Fruit fly (Drosophila melanogaster): Measurements from ENCODE around the gene CG1236.

CG1236 gene

dm6 chr3R:5778731-5779593 is 42.4 kb downstream of the CG1236 start, which contains the start of gene jagn (continued):
- TF ChIP-seq CG7928 (GFP tag; optimal IDR thresholded peaks at IDR 0.05) (peak; percentile 6), CG17802 (tag; optimal IDR thresholded peaks at IDR 0.05) (peak; percentile 36), Nf-YB (GFP tag; optimal IDR thresholded peaks at IDR 0.05) (peak; percentile 41), mam (GFP tag; optimal IDR thresholded peaks at IDR 0.05) (peak; percentile 79), CG2712 (tag; optimal IDR thresholded peaks at IDR 0.05) (peak; percentile 54), Adf1 (GFP tag; IDR thresholded peaks at IDR 0.05) (peak; percentile 39), ase (GFP tag; IDR thresholded peaks at IDR 0.05) (no peak), CG4360 (GFP tag; IDR thresholded peaks at IDR 0.05) (no peak), CG10565 (GFP tag; optimal IDR thresholded peaks at IDR 0.05) (no peak), run (tag; optimal IDR thresholded peaks at IDR 0.05) (no peak), CG18476 (GFP tag; optimal IDR thresholded peaks at IDR 0.05) (peak; percentile 23), Meics (GFP tag; optimal IDR thresholded peaks at IDR 0.05) (peak; percentile 52), Dek (tag; optimal IDR thresholded peaks at IDR 0.05) (peak; percentile 60), HLH54F (GFP tag; optimal IDR thresholded peaks at IDR 0.05) (peak; percentile 80), ap (GFP tag; IDR thresholded peaks at IDR 0.05) (no peak), Fer1 (GFP tag; optimal IDR thresholded peaks at IDR 0.05) (peak; percentile 39), pan (optimal IDR thresholded peaks at IDR 0.05) (no peak), pan (GFP tag; optimal IDR thresholded peaks at IDR 0.05 in 1 of 2, IDR thresholded peaks at IDR 0.05 in 1 of 2) (peak in 1 of 2 experiments; percentile 63), kay (GFP tag; optimal IDR thresholded peaks at IDR 0.05) (no peak), CG15479 (GFP tag; optimal IDR thresholded peaks at IDR 0.05) (peak; percentile 80), CG31224 (GFP tag; IDR thresholded peaks at IDR 0.05) (no peak), ci (GFP tag; IDR thresholded peaks at IDR 0.05) (peak; percentile 82), CG12391 (tag; optimal IDR thresholded peaks at IDR 0.05) (peak; percentile 68), Gug (GFP tag; IDR thresholded peaks at IDR 0.05) (peak; percentile 93), wdn (GFP tag; IDR thresholded peaks at IDR 0.05) (no peak), CG4707 (GFP tag; optimal IDR thresholded peaks at IDR 0.05) (no peak), slou (GFP tag; optimal IDR thresholded peaks at IDR 0.05) (no peak), nom (GFP tag; optimal IDR thresholded peaks at IDR 0.05) (no peak), CG3281 (GFP tag; optimal IDR thresholded peaks at IDR 0.05) (peak; percentile 35), CG6854 (GFP tag; optimal IDR thresholded peaks at IDR 0.05) (peak; percentile 0), Dip3 (GFP tag; optimal IDR thresholded peaks at IDR 0.05) (peak; percentile 75), Ssrp (tag; optimal IDR thresholded peaks at IDR 0.05) (peak; percentile 13), D19A (tag; optimal IDR thresholded peaks at IDR 0.05) (peak; percentile 11), gcm2 (GFP tag; optimal IDR thresholded peaks at IDR 0.05) (peak; percentile 4), CG10543 (GFP tag; optimal IDR thresholded peaks at IDR 0.05) (no peak), CG3847 (GFP tag; IDR thresholded peaks at IDR 0.05) (peak; percentile 83), Hr51 (GFP tag; optimal IDR thresholded peaks at IDR 0.05) (peak; percentile 35 to 69), Bteb2 (GFP tag; optimal IDR thresholded peaks at IDR 0.05) (peak; percentile 19), Antp (GFP tag; optimal IDR thresholded peaks at IDR 0.05) (peak; percentile 66), CG7271 (tag; optimal IDR thresholded peaks at IDR 0.05) (peak; percentile 79), Bdp1 (GFP tag; optimal IDR thresholded peaks at IDR 0.05) (peak; percentile 33), oc (tag; optimal IDR thresholded peaks at IDR 0.05) (peak; percentile 21), disco-r (GFP tag; optimal IDR thresholded peaks at IDR 0.05) (no peak), CoRest (tag; optimal IDR thresholded peaks at IDR 0.05) (peak; percentile 82), CG7745 (tag; optimal IDR thresholded peaks at IDR 0.05) (no peak), scrt (GFP tag; optimal IDR thresholded peaks at IDR 0.05) (peak; percentile 29), hth (optimal IDR thresholded peaks at IDR 0.05) (no peak), Med (GFP tag) (peak; percentile 97), CHES-1-like (GFP tag; optimal IDR thresholded peaks at IDR 0.05) (peak; percentile 74)

Measured in whole organism, embryonic.